Fruit fly (Drosophila melanogaster) whole organism, embryonic: Measurements from ENCODE around the gene Drsl4.
A peak's percentile ranks its signal among the peaks of the same experiment; 100 is the strongest.

Experiments used
- Atf-2 ChIP-seq: fragments of 200-800 bp; sonication (Bioruptor generic); optimal IDR thresholded peaks from 2 replicates; lab custom pipeline; 2016; ENCODE audit warnings: missing biosample characterization, missing genetic modification characterization
- CG1024 ChIP-seq: fragments of 200-800 bp; sonication (Bioruptor generic); IDR thresholded peaks from 2 replicates; pipeline ENCODE4 v1.3.6; 2022; ENCODE audit warnings: missing biosample characterization, missing genetic modification characterization
- CG10366 ChIP-seq: fragments of 200-800 bp; sonication (Bioruptor generic); IDR thresholded peaks from 2 replicates; pipeline ENCODE4 v1.3.6; 2022; ENCODE audit warnings: missing biosample characterization, missing genetic modification characterization
- CG10462 ChIP-seq: fragments of 200-800 bp; sonication (Bioruptor generic); optimal IDR thresholded peaks from 2 replicates; lab custom pipeline; 2016; ENCODE audit warnings: missing biosample characterization, missing genetic modification characterization
- CG12391 ChIP-seq: fragments of 200-800 bp; sonication (Bioruptor generic); optimal IDR thresholded peaks from 3 replicates; lab custom pipeline; 2018; ENCODE audit warnings: missing biosample characterization, mild to moderate bottlenecking, missing genetic modification characterization, moderate library complexity
- CG12942 ChIP-seq: fragments of 200-800 bp; sonication (Bioruptor generic); optimal IDR thresholded peaks from 3 replicates; lab custom pipeline; 2016; ENCODE audit warnings: missing biosample characterization, missing genetic modification characterization
- CG14710 ChIP-seq: fragments of 200-800 bp; sonication (Bioruptor generic); optimal IDR thresholded peaks from 3 replicates; lab custom pipeline; 2019; ENCODE audit warnings: missing biosample characterization, mild to moderate bottlenecking, missing genetic modification characterization, moderate library complexity
- CG14965 ChIP-seq: fragments of 200-800 bp; sonication (Bioruptor generic); optimal IDR thresholded peaks from 2 replicates; lab custom pipeline; 2016; ENCODE audit warnings: missing biosample characterization, missing genetic modification characterization, borderline replicate concordance
- CG17802 ChIP-seq: fragments of 200-800 bp; sonication (Bioruptor generic); optimal IDR thresholded peaks from 2 replicates; lab custom pipeline; 2018; ENCODE audit warnings: missing biosample characterization, mild to moderate bottlenecking, missing genetic modification characterization, moderate library complexity
- CG18619 ChIP-seq: fragments of 200-800 bp; sonication (Bioruptor generic); optimal IDR thresholded peaks from 3 replicates; lab custom pipeline; 2017; ENCODE audit warnings: missing biosample characterization, mild to moderate bottlenecking, missing genetic modification characterization
- CG2120 ChIP-seq: fragments of 200-800 bp; sonication (Bioruptor generic); optimal IDR thresholded peaks from 3 replicates; lab custom pipeline; 2016; ENCODE audit warnings: missing biosample characterization, missing genetic modification characterization
- CG2712 ChIP-seq: fragments of 200-800 bp; optimal IDR thresholded peaks from 3 replicates; lab custom pipeline; 2019; ENCODE audit warnings: missing biosample characterization, mild to moderate bottlenecking, missing genetic modification characterization, moderate library complexity
- CG31365 ChIP-seq: fragments of 200-800 bp; sonication (Bioruptor generic); optimal IDR thresholded peaks from 2 replicates; lab custom pipeline; 2018; ENCODE audit warnings: missing biosample characterization, mild to moderate bottlenecking, missing genetic modification characterization
- CG32532 ChIP-seq: fragments of 200-800 bp; sonication (Bioruptor generic); IDR thresholded peaks from 2 replicates; pipeline ENCODE4 v1.3.6; 2022; ENCODE audit warnings: missing biosample characterization, missing genetic modification characterization
- CG3281 ChIP-seq: fragments of 200-800 bp; sonication (Bioruptor generic); optimal IDR thresholded peaks from 3 replicates; lab custom pipeline; 2017; ENCODE audit warnings: missing biosample characterization, mild to moderate bottlenecking, missing genetic modification characterization
- CG33213 ChIP-seq: fragments of 200-800 bp; sonication (Bioruptor generic); optimal IDR thresholded peaks from 3 replicates; lab custom pipeline; 2016; ENCODE audit warnings: missing biosample characterization, missing genetic modification characterization
- CG4282 ChIP-seq: fragments of 200-800 bp; sonication (Bioruptor generic); optimal IDR thresholded peaks from 2 replicates; lab custom pipeline; 2016; ENCODE audit warnings: missing biosample characterization, missing genetic modification characterization
- CG4404 ChIP-seq: fragments of 200-800 bp; sonication (Bioruptor generic); IDR thresholded peaks from 2 replicates; pipeline ENCODE4 v1.3.6; 2022; ENCODE audit warnings: missing biosample characterization, missing genetic modification characterization
- CG6272 ChIP-seq: fragments of 200-800 bp; sonication (Bioruptor generic); IDR thresholded peaks from 2 replicates; pipeline ENCODE4 v1.3.6; 2022; ENCODE audit warnings: missing biosample characterization, missing genetic modification characterization
- CG6791 ChIP-seq: fragments of 200-800 bp; sonication (Bioruptor generic); IDR thresholded peaks from 3 replicates; pipeline ENCODE4 v1.3.6; 2022; ENCODE audit warnings: missing biosample characterization, missing genetic modification characterization; ENCODE audit not compliant: partially characterized antibody
- CG7357 ChIP-seq: fragments of 200-800 bp; sonication (Bioruptor generic); IDR thresholded peaks from 3 replicates; pipeline ENCODE4 v1.3.6; 2022; ENCODE audit warnings: missing biosample characterization, missing genetic modification characterization
- CG7786 ChIP-seq: fragments of 200-800 bp; sonication (Bioruptor generic); optimal IDR thresholded peaks from 2 replicates; lab custom pipeline; 2016; ENCODE audit warnings: missing biosample characterization, missing genetic modification characterization
- Chrac-16 ChIP-seq: fragments of 200-800 bp; sonication (Bioruptor generic); optimal IDR thresholded peaks from 3 replicates; lab custom pipeline; 2016; ENCODE audit warnings: missing biosample characterization, missing genetic modification characterization
- CkIIα-i1 ChIP-seq: fragments of 200-800 bp; sonication (Bioruptor generic); IDR thresholded peaks from 2 replicates; pipeline ENCODE4 v1.3.6; 2022; ENCODE audit warnings: missing biosample characterization, missing genetic modification characterization
- Eip74EF ChIP-seq, 2 experiments: fragments of 200-800 bp in 1 of 2; fragments of >200 bp in 1 of 2; sonication (Bioruptor generic) in 1 of 2; optimal IDR thresholded peaks; 2 replicates each; lab custom pipeline; 2017 to 2019; ENCODE audit warnings: missing biosample characterization in 2 of 2, missing genetic modification characterization in 2 of 2, mild to moderate bottlenecking in 1 of 2, moderate library complexity in 1 of 2
- Elba2 ChIP-seq: fragments of 200-800 bp; sonication (Bioruptor generic); optimal IDR thresholded peaks from 3 replicates; lab custom pipeline; 2016; ENCODE audit warnings: missing biosample characterization, missing genetic modification characterization
- HLH54F ChIP-seq: fragments of 200-800 bp; sonication (Bioruptor generic); optimal IDR thresholded peaks from 3 replicates; lab custom pipeline; 2016; ENCODE audit warnings: missing biosample characterization, missing genetic modification characterization
- Hmr ChIP-seq: fragments of 200-800 bp; sonication (Bioruptor generic); optimal IDR thresholded peaks from 3 replicates; lab custom pipeline; 2017; ENCODE audit warnings: mild to moderate bottlenecking, missing biosample characterization, missing genetic modification reagents, missing genetic modification characterization
- Lhr ChIP-seq: fragments of 200-800 bp; sonication (Bioruptor generic); optimal IDR thresholded peaks from 3 replicates; lab custom pipeline; 2017; ENCODE audit warnings: mild to moderate bottlenecking, missing biosample characterization, missing genetic modification reagents, missing genetic modification characterization
- Nf-YA ChIP-seq: fragments of 200-800 bp; sonication (Bioruptor generic); IDR thresholded peaks from 2 replicates; pipeline ENCODE4 v1.3.6; 2022; ENCODE audit warnings: missing biosample characterization, missing genetic modification characterization
- Stat92E ChIP-seq, 3 experiments: fragments of >200 bp in 2 of 3; fragments of 200-800 bp in 1 of 3; sonication (Bioruptor generic) in 1 of 3; optimal IDR thresholded peaks; 2 replicates each; lab custom pipeline; 2017 to 2019; ENCODE audit warnings: missing biosample characterization in 3 of 3, missing genetic modification characterization in 3 of 3, mild to moderate bottlenecking in 1 of 3, moderate library complexity in 1 of 3
- caup ChIP-seq: fragments of 200-800 bp; sonication (Bioruptor generic); optimal IDR thresholded peaks from 3 replicates; lab custom pipeline; 2017; ENCODE audit warnings: missing biosample characterization, mild to moderate bottlenecking, missing genetic modification characterization, moderate library complexity; ENCODE audit not compliant: severe bottlenecking
- corto ChIP-seq: fragments of 200-800 bp; sonication (Bioruptor generic); optimal IDR thresholded peaks from 2 replicates; lab custom pipeline; 2016; ENCODE audit warnings: missing biosample characterization, mild to moderate bottlenecking, missing genetic modification characterization, moderate library complexity
- dan ChIP-seq: fragments of 200-800 bp; sonication (Bioruptor generic); IDR thresholded peaks from 2 replicates; pipeline ENCODE4 v1.3.6; 2022; ENCODE audit warnings: missing biosample characterization, missing genetic modification characterization
- eve ChIP-seq, 2 experiments: fragments of >200 bp; optimal IDR thresholded peaks; 2 replicates each; lab custom pipeline; 2017; ENCODE audit warnings: missing biosample characterization in 2 of 2, missing genetic modification characterization in 2 of 2
- fd3F ChIP-seq: fragments of 200-800 bp; sonication (Bioruptor generic); optimal IDR thresholded peaks from 2 replicates; lab custom pipeline; 2018; ENCODE audit warnings: missing biosample characterization, mild to moderate bottlenecking, missing genetic modification characterization, moderate library complexity
- gro ChIP-seq: fragments of 200-800 bp; sonication (Bioruptor generic); optimal IDR thresholded peaks from 2 replicates; lab custom pipeline; 2016; ENCODE audit warnings: missing biosample characterization, missing genetic modification characterization
- jing ChIP-seq: fragments of 200-800 bp; sonication (Bioruptor generic); optimal IDR thresholded peaks from 2 replicates; lab custom pipeline; 2018; ENCODE audit warnings: missing biosample characterization, mild to moderate bottlenecking, missing genetic modification characterization
- luna ChIP-seq: fragments of 200-800 bp; sonication (Bioruptor generic); optimal IDR thresholded peaks from 2 replicates; lab custom pipeline; 2016; ENCODE audit warnings: missing biosample characterization, missing genetic modification characterization
- nom ChIP-seq: fragments of 200-800 bp; sonication (Bioruptor generic); optimal IDR thresholded peaks from 2 replicates; lab custom pipeline; 2017; ENCODE audit warnings: missing biosample characterization, missing genetic modification characterization, mild to moderate bottlenecking, moderate library complexity, missing genetic modification reagents
- org-1 ChIP-seq: fragments of 200-800 bp; sonication (Bioruptor generic); optimal IDR thresholded peaks from 2 replicates; lab custom pipeline; 2017; ENCODE audit warnings: missing biosample characterization, missing genetic modification characterization
- pfk ChIP-seq: fragments of 200-800 bp; sonication (Bioruptor generic); optimal IDR thresholded peaks from 2 replicates; lab custom pipeline; 2018; ENCODE audit warnings: missing biosample characterization, mild to moderate bottlenecking, missing genetic modification characterization, moderate library complexity
- pita ChIP-seq: fragments of 200-800 bp; sonication (Bioruptor generic); optimal IDR thresholded peaks from 2 replicates; lab custom pipeline; 2017; ENCODE audit warnings: missing biosample characterization, mild to moderate bottlenecking, missing genetic modification characterization
- ranshi ChIP-seq: fragments of 200-800 bp; sonication (Bioruptor generic); IDR thresholded peaks from 2 replicates; pipeline ENCODE4 v1.3.6; 2022; ENCODE audit warnings: missing biosample characterization, missing genetic modification characterization
- sima ChIP-seq: fragments of 200-800 bp; sonication (Bioruptor generic); optimal IDR thresholded peaks from 2 replicates; lab custom pipeline; 2016; ENCODE audit warnings: missing biosample characterization, missing genetic modification characterization
- sqz ChIP-seq: fragments of 200-800 bp; sonication (Bioruptor generic); optimal IDR thresholded peaks from 3 replicates; lab custom pipeline; 2018; ENCODE audit warnings: missing biosample characterization, mild to moderate bottlenecking, missing genetic modification characterization
- vnd ChIP-seq: fragments of 200-800 bp; sonication (Bioruptor generic); IDR thresholded peaks from 3 replicates; pipeline ENCODE4 v1.3.6; 2022; ENCODE audit warnings: missing biosample characterization, missing genetic modification characterization; ENCODE audit not compliant: partially characterized antibody
- vvl ChIP-seq: fragments of 200-800 bp; sonication (Bioruptor generic); IDR thresholded peaks from 2 replicates; pipeline ENCODE4 v1.3.6; 2022; ENCODE audit warnings: missing biosample characterization, missing genetic modification characterization
- z ChIP-seq: fragments of 200-800 bp; sonication (Bioruptor generic); IDR thresholded peaks from 3 replicates; pipeline ENCODE4 v1.3.6; 2022; ENCODE audit warnings: missing biosample characterization, missing genetic modification characterization

The Drsl4 gene

dm6 chr3L:3301171-3301738, 14.2 kb upstream of the Drsl4 start (continued):
- TF ChIP-seq Elba2 (GFP tag; lab: Kevin White, UChicago): no peak
- TF ChIP-seq caup (GFP tag; lab: Kevin White, UChicago): peak; percentile 88
- peak; percentile 80 for TF ChIP-seq sima (GFP tag; lab: Kevin White, UChicago)
- TF ChIP-seq CG33213 (GFP tag; lab: Kevin White, UChicago): peak; percentile 79
- TF ChIP-seq vnd (GFP tag; lab: Robert Waterston, UW): no peak
- TF ChIP-seq fd3F (GFP tag; lab: Kevin White, UChicago): peak; percentile 92
- TF ChIP-seq Stat92E (GFP tag; optimal IDR thresholded peaks at IDR 0.05; lab: Kevin White, UChicago): peak in 2 of 3 experiments; percentile 26 to 37
- TF ChIP-seq CG12391: peak; percentile 95
- TF ChIP-seq CG7357 (GFP tag; lab: Robert Waterston, UW): peak; percentile 85
- TF ChIP-seq Eip74EF (GFP tag; optimal IDR thresholded peaks at IDR 0.05; lab: Kevin White, UChicago): peak in 1 of 2 experiments; percentile 95
- peak; percentile 86 for TF ChIP-seq Atf-2 (GFP tag; lab: Kevin White, UChicago)
- peak; percentile 62; the same call in 2 of the 3 replicates for TF ChIP-seq z
- TF ChIP-seq CG14965 (GFP tag; lab: Kevin White, UChicago): peak; percentile 61
- peak; percentile 85 for TF ChIP-seq gro (GFP tag; lab: Kevin White, UChicago)
- TF ChIP-seq CG18619 (GFP tag; lab: Kevin White, UChicago): peak; percentile 83
- peak; percentile 89 for TF ChIP-seq sqz (GFP tag; lab: Kevin White, UChicago)
- TF ChIP-seq CG2712 (tag; lab: Kevin White, UChicago): peak; percentile 95
- no peak for TF ChIP-seq nom (GFP tag; lab: Kevin White, UChicago)
- TF ChIP-seq corto (GFP tag; lab: Kevin White, UChicago): peak; percentile 7
- TF ChIP-seq CG6791 (GFP tag; lab: Robert Waterston, UW): no peak; the same call in 2 of the 3 replicates
- TF ChIP-seq CG10366 (GFP tag; lab: Robert Waterston, UW): peak; percentile 92
- TF ChIP-seq Chrac-16: peak; percentile 89
- TF ChIP-seq dan (GFP tag; lab: Robert Waterston, UW): peak; percentile 32; the same call in 1 of the 2 replicates
- peak; percentile 59 for TF ChIP-seq CG4404 (GFP tag; lab: Robert Waterston, UW)
- TF ChIP-seq Nf-YA (GFP tag; lab: Robert Waterston, UW): peak; percentile 83
- peak; percentile 89 for TF ChIP-seq CG10462 (GFP tag; lab: Kevin White, UChicago)
- TF ChIP-seq CG1024 (GFP tag; lab: Robert Waterston, UW): peak; percentile 43; the same call in 1 of the 2 replicates
- TF ChIP-seq CG32532 (GFP tag; lab: Robert Waterston, UW): peak; percentile 89
- TF ChIP-seq jing: peak; percentile 86
- TF ChIP-seq CG12942 (GFP tag; lab: Kevin White, UChicago): peak; percentile 84
- peak; percentile 68 for TF ChIP-seq CG31365 (tag; lab: Kevin White, UChicago)
- peak; percentile 94 for TF ChIP-seq ranshi (GFP tag; lab: Robert Waterston, UW)
- peak; percentile 88 for TF ChIP-seq CG6272 (GFP tag; lab: Robert Waterston, UW)
- peak; percentile 86 for TF ChIP-seq CG7786 (GFP tag; lab: Kevin White, UChicago)
- TF ChIP-seq CG3281 (GFP tag; lab: Kevin White, UChicago): peak; percentile 92
- peak; percentile 84 for TF ChIP-seq HLH54F (GFP tag; lab: Kevin White, UChicago)
- peak; percentile 96 for TF ChIP-seq vvl (GFP tag; lab: Robert Waterston, UW)
- peak; percentile 66 for TF ChIP-seq Lhr (GFP tag; lab: Kevin White, UChicago)
- peak; percentile 57 for TF ChIP-seq CG17802 (tag; lab: Kevin White, UChicago)
- peak; percentile 88 for TF ChIP-seq CG14710 (tag; lab: Kevin White, UChicago)
- TF ChIP-seq pfk: no peak
- no peak for TF ChIP-seq CkIIα-i1 (GFP tag; lab: Robert Waterston, UW)
- peak in 1 of 2 experiments; percentile 96 for TF ChIP-seq eve (GFP tag; optimal IDR thresholded peaks at IDR 0.05; lab: Kevin White, UChicago)
- TF ChIP-seq Hmr (GFP tag; lab: Kevin White, UChicago): peak; percentile 94
- peak; percentile 53 for TF ChIP-seq CG4282
- peak; percentile 89 for TF ChIP-seq org-1
- peak; percentile 70 for TF ChIP-seq luna
- TF ChIP-seq pita (GFP tag; lab: Kevin White, UChicago): no peak
- peak; percentile 94 for TF ChIP-seq CG2120 (GFP tag; lab: Kevin White, UChicago)
